Worm (Caenorhabditis elegans): ENCODE data around the gene sir-2.1.

DNA sequence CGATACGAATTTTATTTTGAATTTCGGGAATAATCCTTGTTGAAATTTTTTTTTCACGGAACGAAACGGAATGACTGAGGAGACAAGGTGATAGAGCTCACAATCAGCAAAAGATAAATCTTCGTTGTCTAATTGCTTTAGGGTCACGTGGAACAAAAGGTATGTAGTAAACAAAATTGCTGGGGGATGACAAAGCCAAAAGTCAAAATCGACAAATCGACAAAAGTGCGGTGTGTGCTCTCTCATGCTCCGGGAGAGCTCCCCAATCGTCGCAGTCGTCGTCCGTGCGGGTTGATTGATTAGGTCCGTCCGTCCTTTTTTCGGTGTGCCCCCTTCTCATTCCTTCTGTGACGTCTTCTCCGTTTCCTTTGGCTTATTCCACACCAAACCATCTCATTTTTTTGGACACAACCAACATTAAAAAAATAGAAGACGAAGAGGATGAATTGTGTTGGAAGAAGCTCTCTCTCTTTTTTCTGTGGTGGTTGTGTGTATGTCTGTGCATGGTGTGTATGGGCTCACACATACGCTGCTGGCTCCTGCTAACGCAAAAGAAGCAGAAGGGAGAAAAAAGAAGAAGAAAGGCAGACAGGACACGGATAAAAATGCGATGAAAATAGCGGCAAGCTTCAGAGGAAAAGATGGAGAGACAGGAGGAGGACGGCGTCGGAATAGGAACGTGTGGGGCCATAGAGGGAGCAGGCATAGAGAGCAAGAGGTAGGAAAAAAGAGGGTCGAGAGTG lies 24.2 kb downstream of the sir-2.1 start:
- no peak for TF ChIP-seq snpc-4 (GFP tag; optimal IDR thresholded peaks at IDR 0.05)
- TF ChIP-seq snpc-4 (tag; optimal IDR thresholded peaks at IDR 0.05) = peak in 2 of 4 experiments; percentile 7 to 18
- no peak for TF ChIP-seq pha-4 (tag; optimal IDR thresholded peaks at IDR 0.05)
- TF ChIP-seq dpl-1 (GFP tag; optimal IDR thresholded peaks at IDR 0.05) = no peak
- no peak for TF ChIP-seq lsy-27 (tag; optimal IDR thresholded peaks at IDR 0.05; ENCODE audit: borderline replicate concordance, insufficient read depth)
- no peak for TF ChIP-seq sea-2 (GFP tag; IDR thresholded peaks at IDR 0.05)
- TF ChIP-seq nhr-179 (tag; optimal IDR thresholded peaks at IDR 0.05) = no peak
- TF ChIP-seq madf-8 (GFP tag; conservative IDR thresholded peaks at IDR 0.05) = no peak
- TF ChIP-seq B0019.2 (GFP tag; conservative IDR thresholded peaks at IDR 0.05) = no peak
- TF ChIP-seq chd-7 (tag; optimal IDR thresholded peaks at IDR 0.05) = no peak
- TF ChIP-seq aptf-2 (GFP tag; conservative IDR thresholded peaks at IDR 0.05) = no peak
- no peak for TF ChIP-seq hmg-1.2 (GFP tag; IDR thresholded peaks at IDR 0.05)
- TF ChIP-seq nfyb-1 (GFP tag; IDR thresholded peaks at IDR 0.05) = no peak
- TF ChIP-seq madf-3 (GFP tag; IDR thresholded peaks at IDR 0.05) = no peak
- TF ChIP-seq bed-2 (GFP tag; IDR thresholded peaks at IDR 0.05) = no peak
